Fruit fly (Drosophila melanogaster): ENCODE data around the gene RpS13.

DNA sequence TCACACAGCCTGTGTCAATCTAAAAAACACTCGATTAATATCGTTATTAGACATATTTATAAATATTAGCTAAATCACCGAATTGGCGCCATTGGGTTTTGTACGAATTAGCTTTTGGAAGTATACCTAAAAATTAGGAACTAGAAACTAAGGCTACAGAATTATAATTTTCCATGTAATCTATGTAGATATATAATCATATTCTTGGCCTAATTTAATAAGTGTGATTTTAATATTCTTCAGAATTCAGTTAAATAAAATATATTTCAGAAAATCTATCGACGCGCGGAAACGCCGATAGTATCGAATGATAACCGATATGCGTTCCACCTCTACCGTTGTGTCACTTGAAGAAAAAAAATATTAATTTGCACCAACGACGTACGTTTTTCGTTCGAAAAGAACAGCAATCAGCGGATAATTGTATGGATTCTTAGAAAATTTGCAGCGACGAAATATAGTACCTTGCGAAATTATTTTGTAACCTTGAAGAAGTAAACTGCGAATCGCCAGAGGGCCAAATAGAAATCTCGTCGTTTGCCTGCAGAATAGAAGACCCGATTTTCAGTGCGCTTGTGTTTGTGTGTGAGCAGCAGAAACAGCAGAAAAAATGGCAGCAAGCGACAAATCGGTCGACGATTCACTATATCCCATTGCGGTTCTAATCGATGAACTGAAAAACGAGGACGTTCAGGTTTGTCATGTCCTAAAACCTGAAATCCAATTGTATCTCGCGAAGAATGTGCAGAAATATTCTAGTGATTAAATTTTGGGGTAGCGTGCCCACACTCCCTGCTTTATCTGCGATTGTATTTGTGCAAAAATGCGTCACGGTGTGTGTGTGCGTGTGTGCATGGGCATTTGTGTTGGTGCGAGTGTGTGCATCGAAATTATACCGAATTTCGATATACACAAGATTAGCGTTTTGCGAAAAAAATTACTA lies 1.5 kb upstream of the RpS13 start, which contains the start of gene Pp2A-29B:
- no peak for TF ChIP-seq bab1 (GFP tag; optimal IDR thresholded peaks at IDR 0.05)
- TF ChIP-seq CG14711 (tag; optimal IDR thresholded peaks at IDR 0.05): peak; percentile 10
- TF ChIP-seq toe (GFP tag; optimal IDR thresholded peaks at IDR 0.05): peak; percentile 86
- TF ChIP-seq pad (GFP tag; optimal IDR thresholded peaks at IDR 0.05): peak; percentile 27
- peak; percentile 34 for TF ChIP-seq tj (GFP tag; optimal IDR thresholded peaks at IDR 0.05)
- peak; percentile 37 for TF ChIP-seq CG11617 (GFP tag; optimal IDR thresholded peaks at IDR 0.05)
- TF ChIP-seq ovo (GFP tag; optimal IDR thresholded peaks at IDR 0.05): peak; percentile 58
- TF ChIP-seq CG5204 (GFP tag; optimal IDR thresholded peaks at IDR 0.05): no peak
- TF ChIP-seq CG33017 (tag; optimal IDR thresholded peaks at IDR 0.05): peak; percentile 25
- no peak for TF ChIP-seq CG7045 (GFP tag; optimal IDR thresholded peaks at IDR 0.05)
- peak; percentile 70 for TF ChIP-seq cic (GFP tag; optimal IDR thresholded peaks at IDR 0.05)
- TF ChIP-seq Mnt (GFP tag; optimal IDR thresholded peaks at IDR 0.05): peak; percentile 45

All from whole organism, adult.